Worm (Caenorhabditis elegans): ENCODE measurements around the gene C05D9.9.

DNA sequence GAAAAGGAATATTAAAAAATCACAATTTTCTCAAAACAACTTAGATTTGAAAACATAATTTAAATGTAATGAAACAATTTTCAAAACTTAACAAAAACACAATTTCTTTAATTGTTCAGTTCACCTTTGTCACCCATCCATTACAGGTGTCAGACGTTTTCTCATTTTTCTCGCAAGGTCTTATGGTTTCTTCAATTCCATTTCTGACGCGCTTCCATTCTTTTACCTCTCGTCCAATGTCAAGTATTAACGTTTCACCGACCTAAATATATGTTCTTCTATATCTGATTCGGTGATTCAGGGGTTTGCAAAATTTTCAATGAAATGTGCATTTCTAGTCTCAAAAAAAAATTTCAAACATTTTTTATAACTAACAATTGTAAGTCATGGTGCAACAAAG lies 575 bp downstream of the C05D9.9 start:
- no peak for TF ChIP-seq nhr-76 (tag; optimal IDR thresholded peaks at IDR 0.05)
- no peak for TF ChIP-seq unc-62 (GFP tag; optimal IDR thresholded peaks at IDR 0.05)
- no peak for TF ChIP-seq fkh-10 (GFP tag; optimal IDR thresholded peaks at IDR 0.05)
- TF ChIP-seq ztf-11 (tag; optimal IDR thresholded peaks at IDR 0.05) = no peak
- no peak for TF ChIP-seq nhr-23 (tag; optimal IDR thresholded peaks at IDR 0.05)
- no peak for TF ChIP-seq nhr-12 (tag; optimal IDR thresholded peaks at IDR 0.05)
- TF ChIP-seq nhr-11 (tag; optimal IDR thresholded peaks at IDR 0.05) = no peak
- TF ChIP-seq skn-1 (tag; optimal IDR thresholded peaks at IDR 0.05) = no peak
- no peak for TF ChIP-seq pha-4 (tag; optimal IDR thresholded peaks at IDR 0.05)
- no peak for TF ChIP-seq ama-1 (optimal IDR thresholded peaks at IDR 0.05)
- no peak for TF ChIP-seq nhr-28 (tag; optimal IDR thresholded peaks at IDR 0.05)
- no peak for TF ChIP-seq mdl-1 (tag; optimal IDR thresholded peaks at IDR 0.05)
- TF ChIP-seq nhr-77 (tag; optimal IDR thresholded peaks at IDR 0.05) = no peak

All from whole organism, L3 larva.